Worm (Caenorhabditis elegans) whole organism, late embryonic: ENCODE measurements around the gene srh-5.

ENCODE experiments used
- C08G9.2 ChIP-seq: sonication (generic microtip); optimal IDR thresholded peaks from 2 replicates; lab custom pipeline; 2016; ENCODE audit warnings: mild to moderate bottlenecking, missing genetic modification characterization, moderate library complexity, missing compliant biosample characterization
- C38D4.7 ChIP-seq: fragments of 200-800 bp; sonication (Bioruptor generic); optimal IDR thresholded peaks from 2 replicates; lab custom pipeline; 2018; ENCODE audit warnings: mild to moderate bottlenecking, missing genetic modification characterization, moderate library complexity, missing compliant biosample characterization
- F13H6.1 ChIP-seq: sonication (generic microtip); optimal IDR thresholded peaks from 2 replicates; lab custom pipeline; 2016; ENCODE audit warnings: missing genetic modification characterization, missing compliant biosample characterization
- K02D7.2 ChIP-seq: sonication (generic microtip); optimal IDR thresholded peaks from 2 replicates; lab custom pipeline; 2017; ENCODE audit warnings: mild to moderate bottlenecking, missing genetic modification characterization, missing compliant biosample characterization
- T23F11.4 ChIP-seq: fragments of 200-800 bp; sonication (Bioruptor generic); optimal IDR thresholded peaks from 2 replicates; lab custom pipeline; 2018; ENCODE audit warnings: mild to moderate bottlenecking, missing genetic modification characterization, missing compliant biosample characterization
- ahr-1 ChIP-seq: sonication (generic microtip); optimal IDR thresholded peaks from 2 replicates; lab custom pipeline; 2016; ENCODE audit warnings: missing genetic modification characterization, missing compliant biosample characterization
- ceh-14 ChIP-seq: sonication (generic microtip); optimal IDR thresholded peaks from 2 replicates; lab custom pipeline; 2016; ENCODE audit warnings: missing genotype, missing genetic modification characterization, missing compliant biosample characterization
- ceh-18 ChIP-seq: sonication (generic microtip); optimal IDR thresholded peaks from 2 replicates; lab custom pipeline; 2016; ENCODE audit warnings: missing genetic modification characterization, missing compliant biosample characterization
- ceh-2 ChIP-seq: sonication (generic microtip); optimal IDR thresholded peaks from 2 replicates; lab custom pipeline; 2016; ENCODE audit warnings: missing genotype, missing genetic modification characterization, missing compliant biosample characterization
- ceh-22 ChIP-seq: sonication (generic microtip); optimal IDR thresholded peaks from 2 replicates; lab custom pipeline; 2017; ENCODE audit warnings: missing biosample characterization, missing genetic modification characterization
- ceh-24 ChIP-seq: sonication (generic microtip); optimal IDR thresholded peaks from 2 replicates; lab custom pipeline; 2016; ENCODE audit warnings: mild to moderate bottlenecking, missing genetic modification characterization, missing compliant biosample characterization
- ceh-30 ChIP-seq: fragments of 150-350 bp; optimal IDR thresholded peaks from 2 replicates; lab custom pipeline; 2014; ENCODE audit warnings: missing biosample characterization, missing genetic modification characterization
- ceh-31 ChIP-seq: sonication (generic microtip); optimal IDR thresholded peaks from 2 replicates; lab custom pipeline; 2016; ENCODE audit warnings: missing genetic modification characterization, missing compliant biosample characterization
- ceh-6 ChIP-seq: fragments of 200-800 bp; sonication (Bioruptor generic); optimal IDR thresholded peaks from 2 replicates; lab custom pipeline; 2018; ENCODE audit warnings: mild to moderate bottlenecking, missing genetic modification characterization, missing compliant biosample characterization
- dmd-4 ChIP-seq: sonication (generic microtip); optimal IDR thresholded peaks from 2 replicates; lab custom pipeline; 2016; ENCODE audit warnings: borderline replicate concordance, missing genetic modification characterization, missing compliant biosample characterization
- dve-1 ChIP-seq: sonication (generic microtip); optimal IDR thresholded peaks from 2 replicates; lab custom pipeline; 2017; ENCODE audit warnings: antibody characterized with exemption, mild to moderate bottlenecking, missing genetic modification characterization, missing compliant biosample characterization
- elt-2 ChIP-seq: sonication (generic microtip); optimal IDR thresholded peaks from 2 replicates; lab custom pipeline; 2016; ENCODE audit warnings: missing genetic modification reagents, missing genetic modification characterization, missing compliant biosample characterization
- elt-4 ChIP-seq: sonication (generic microtip); optimal IDR thresholded peaks from 2 replicates; lab custom pipeline; 2016; ENCODE audit warnings: missing genetic modification characterization, missing compliant biosample characterization
- fax-1 ChIP-seq: sonication (generic microtip); optimal IDR thresholded peaks from 2 replicates; lab custom pipeline; 2016; ENCODE audit warnings: missing genotype, missing genetic modification characterization, missing compliant biosample characterization
- fkh-6 ChIP-seq: sonication (generic microtip); optimal IDR thresholded peaks from 2 replicates; lab custom pipeline; 2016; ENCODE audit warnings: missing genetic modification characterization, missing compliant biosample characterization
- gmeb-2 ChIP-seq: sonication (generic microtip); optimal IDR thresholded peaks from 2 replicates; lab custom pipeline; 2016; ENCODE audit warnings: missing genetic modification characterization, inconsistent platforms, missing compliant biosample characterization
- hlh-15 ChIP-seq: sonication (generic microtip); optimal IDR thresholded peaks from 2 replicates; lab custom pipeline; 2016; ENCODE audit warnings: missing genetic modification characterization, missing compliant biosample characterization
- hlh-8 ChIP-seq: sonication (generic microtip); optimal IDR thresholded peaks from 2 replicates; lab custom pipeline; 2016; ENCODE audit warnings: missing genotype, missing genetic modification characterization, missing compliant biosample characterization
- lim-6 ChIP-seq: sonication (generic microtip); optimal IDR thresholded peaks from 2 replicates; lab custom pipeline; 2016; ENCODE audit warnings: missing genetic modification characterization, missing compliant biosample characterization
- mec-3 ChIP-seq: sonication (generic microtip); optimal IDR thresholded peaks from 2 replicates; lab custom pipeline; 2016; ENCODE audit warnings: borderline replicate concordance, missing genetic modification characterization, missing compliant biosample characterization
- nfya-1 ChIP-seq: sonication (generic microtip); optimal IDR thresholded peaks from 2 replicates; lab custom pipeline; 2017; ENCODE audit warnings: missing genetic modification characterization, mild to moderate bottlenecking, missing compliant biosample characterization, antibody characterized with exemption, moderate library complexity
- nhr-232 ChIP-seq: sonication (generic microtip); optimal IDR thresholded peaks from 2 replicates; lab custom pipeline; 2016; ENCODE audit warnings: missing genetic modification characterization, missing compliant biosample characterization
- odd-2 ChIP-seq: sonication (generic microtip); optimal IDR thresholded peaks from 2 replicates; lab custom pipeline; 2017; ENCODE audit warnings: antibody characterized with exemption, mild to moderate bottlenecking, missing genetic modification characterization, missing compliant biosample characterization
- pag-3 ChIP-seq: sonication (generic microtip); optimal IDR thresholded peaks from 2 replicates; lab custom pipeline; 2016; ENCODE audit warnings: missing compliant biosample characterization, missing genetic modification characterization, borderline replicate concordance
- pat-9 ChIP-seq: fragments of 200-800 bp; sonication (Bioruptor generic); optimal IDR thresholded peaks from 2 replicates; lab custom pipeline; 2018; ENCODE audit warnings: mild to moderate bottlenecking, missing genetic modification characterization, moderate library complexity, missing compliant biosample characterization
- pha-2 ChIP-seq: sonication (generic microtip); optimal IDR thresholded peaks from 2 replicates; lab custom pipeline; 2017; ENCODE audit warnings: mild to moderate bottlenecking, missing genetic modification characterization, missing compliant biosample characterization
- pha-4 ChIP-seq: fragments of 150-350 bp; optimal IDR thresholded peaks from 2 replicates; lab custom pipeline; 2018; ENCODE audit warnings: missing biosample characterization, missing genetic modification reagents, missing genetic modification characterization
- rnt-1 ChIP-seq: sonication (generic microtip); optimal IDR thresholded peaks from 2 replicates; lab custom pipeline; 2016; ENCODE audit warnings: missing genetic modification characterization, missing compliant biosample characterization
- sdc-2 ChIP-seq: sonication (generic microtip); optimal IDR thresholded peaks from 2 replicates; lab custom pipeline; 2016; ENCODE audit warnings: missing genotype, missing genetic modification characterization, missing compliant biosample characterization
- sox-2 ChIP-seq: fragments of 200-800 bp; sonication (Bioruptor generic); IDR thresholded peaks from 2 replicates; pipeline ENCODE4 v1.3.6; 2022; ENCODE audit warnings: missing genetic modification reagents, missing genetic modification characterization, missing compliant biosample characterization
- tbx-2 ChIP-seq: sonication (generic microtip); optimal IDR thresholded peaks from 2 replicates; lab custom pipeline; 2016; ENCODE audit warnings: missing genetic modification characterization, missing compliant biosample characterization
- ttx-3 ChIP-seq: sonication (generic microtip); optimal IDR thresholded peaks from 2 replicates; lab custom pipeline; 2016; ENCODE audit warnings: missing genetic modification reagents, missing genetic modification characterization, missing compliant biosample characterization
- unc-55 ChIP-seq: sonication (generic microtip); optimal IDR thresholded peaks from 2 replicates; lab custom pipeline; 2017; ENCODE audit warnings: missing biosample characterization, missing genetic modification reagents, missing genetic modification characterization
- zip-5 ChIP-seq: sonication (generic microtip); optimal IDR thresholded peaks from 2 replicates; lab custom pipeline; 2016; ENCODE audit warnings: missing genetic modification characterization, missing compliant biosample characterization

srh-5 gene

DNA sequence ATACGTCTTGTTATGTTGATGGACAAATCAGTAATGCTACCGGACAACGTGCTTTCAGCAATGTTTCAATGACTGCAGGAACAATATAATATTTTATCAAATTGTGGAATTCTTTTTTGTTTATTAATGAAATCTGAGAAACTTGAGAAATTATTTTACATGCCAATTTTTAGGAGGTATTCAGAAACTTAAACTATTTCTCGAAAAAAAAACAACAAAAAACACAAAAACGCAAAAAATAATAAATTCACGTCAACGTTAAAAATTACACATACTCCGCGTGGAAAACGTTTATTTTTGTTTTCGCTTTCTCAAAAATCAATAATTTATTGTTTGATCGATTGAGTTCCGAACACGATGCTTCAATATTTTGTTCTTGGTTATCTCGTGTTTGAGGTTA is 43.2 kb upstream of the srh-5 start, which contains the start of gene Y46H3D.1:
Y46H3D.1 (plus strand) TSS at position 301 of the 400 bp plus-strand sequence.
- TF ChIP-seq ahr-1 (no peak), unc-55 (no peak), zip-5 (tag; lab: Kevin White, UChicago) (no peak), nhr-232 (tag; lab: Kevin White, UChicago) (no peak), K02D7.2 (tag; lab: Kevin White, UChicago) (no peak), pha-2 (tag; lab: Kevin White, UChicago) (no peak), ceh-6 (GFP tag; lab: Kevin White, UChicago) (no peak), lim-6 (tag; lab: Kevin White, UChicago) (no peak), fkh-6 (no peak), pat-9 (tag; lab: Kevin White, UChicago) (no peak), tbx-2 (no peak), fax-1 (tag; lab: Kevin White, UChicago) (no peak), pag-3 (no peak), ceh-22 (no peak), C38D4.7 (GFP tag; lab: Kevin White, UChicago) (no peak), sox-2 (GFP tag; lab: Robert Waterston, UW) (no peak), hlh-8 (tag; lab: Kevin White, UChicago) (no peak)

DNA sequence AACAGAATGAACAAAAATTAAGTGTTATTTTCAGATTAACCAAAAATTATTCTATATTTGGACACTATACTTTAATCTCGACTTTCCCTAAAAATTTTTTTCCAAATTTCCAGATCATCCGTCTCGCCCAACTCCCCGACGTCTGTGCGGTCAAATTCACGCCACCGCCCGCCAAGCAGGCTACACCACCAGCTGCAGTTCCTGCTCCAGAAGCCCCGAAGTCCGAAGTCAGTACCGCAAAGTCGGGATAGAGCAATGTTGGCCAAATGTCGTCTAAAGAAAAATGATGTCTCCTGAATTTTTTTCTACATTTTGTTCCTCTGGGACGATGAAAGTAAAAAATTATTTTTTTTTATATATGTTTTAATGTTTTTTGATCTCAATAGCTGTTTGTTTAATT is 42.7 kb upstream of the srh-5 start:
- TF ChIP-seq dve-1 (no peak), pag-3 (no peak), sdc-2 (tag; lab: Kevin White, UChicago) (no peak), mec-3 (tag; lab: Kevin White, UChicago) (no peak), C08G9.2 (tag; lab: Kevin White, UChicago) (no peak), elt-4 (tag; lab: Kevin White, UChicago) (no peak), ceh-18 (no peak), dmd-4 (tag; lab: Kevin White, UChicago) (no peak), pat-9 (tag; lab: Kevin White, UChicago) (no peak), ttx-3 (tag; lab: Kevin White, UChicago) (no peak), pha-4 (no peak), T23F11.4 (GFP tag; lab: Kevin White, UChicago) (no peak), ceh-24 (tag; lab: Kevin White, UChicago) (no peak), odd-2 (no peak), K02D7.2 (tag; lab: Kevin White, UChicago) (no peak)

DNA sequence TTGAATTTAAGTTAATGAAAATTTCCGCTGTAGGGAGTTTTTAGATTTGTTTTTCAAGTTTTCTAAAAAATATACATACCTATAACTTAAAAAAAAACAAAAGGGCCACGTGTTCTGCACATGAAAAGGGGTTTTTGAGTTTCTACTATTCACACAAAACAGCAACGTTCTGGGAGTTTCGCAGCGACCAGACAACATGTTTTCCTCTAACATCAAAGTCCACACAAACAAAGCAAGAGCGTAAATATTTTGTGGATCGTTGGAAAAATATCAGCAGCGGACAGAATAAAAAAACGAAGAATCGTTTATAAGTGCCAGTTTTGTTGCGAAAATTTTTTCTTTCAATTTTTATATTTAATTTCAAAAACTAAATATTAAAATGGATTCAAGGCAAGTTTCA is 41.5 kb upstream of the srh-5 start, which contains the start of gene alh-2:
alh-2 (plus strand) TSS at position 284 of the 400 bp plus-strand sequence.
- TF ChIP-seq fkh-6 = no peak
- no peak for TF ChIP-seq K02D7.2 (tag; lab: Kevin White, UChicago)
- no peak for TF ChIP-seq pat-9 (tag; lab: Kevin White, UChicago)
- TF ChIP-seq unc-55 = no peak
- TF ChIP-seq fax-1 (tag; lab: Kevin White, UChicago) = no peak
- TF ChIP-seq gmeb-2 (tag; lab: Kevin White, UChicago) = no peak
- no peak for TF ChIP-seq ceh-31
- no peak for TF ChIP-seq ceh-14
- TF ChIP-seq tbx-2 = no peak
- no peak for TF ChIP-seq ceh-30
- no peak for TF ChIP-seq hlh-8 (tag; lab: Kevin White, UChicago)
- TF ChIP-seq, all 69 proteins: peak for 0

DNA sequence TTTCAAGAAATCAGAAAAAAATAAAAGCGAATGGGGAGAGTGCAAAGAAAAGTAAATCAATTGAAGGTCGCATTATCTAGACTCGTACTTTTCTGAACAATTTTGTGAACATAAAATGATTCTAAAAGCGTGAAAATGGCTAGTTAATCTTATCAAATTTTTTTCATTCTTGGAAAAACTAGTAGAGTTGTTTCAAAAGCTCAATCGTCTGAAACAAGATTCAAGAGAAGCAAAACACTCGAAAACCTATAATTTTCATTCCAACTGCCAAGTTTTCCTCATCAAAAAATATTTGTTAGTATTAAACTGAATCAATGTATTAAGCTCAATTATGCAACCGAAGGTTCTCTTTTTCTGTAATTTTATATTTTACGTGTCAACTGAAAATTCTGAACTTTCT is 37.4 kb upstream of the srh-5 start, which contains the start of gene irld-45:
irld-45 (plus strand) TSS at position 301 of the 400 bp plus-strand sequence.
- no peak for TF ChIP-seq ceh-22
- TF ChIP-seq pat-9 (tag; lab: Kevin White, UChicago) = no peak
- no peak for TF ChIP-seq K02D7.2 (tag; lab: Kevin White, UChicago)
- TF ChIP-seq, all 69 proteins: peak for 0

DNA sequence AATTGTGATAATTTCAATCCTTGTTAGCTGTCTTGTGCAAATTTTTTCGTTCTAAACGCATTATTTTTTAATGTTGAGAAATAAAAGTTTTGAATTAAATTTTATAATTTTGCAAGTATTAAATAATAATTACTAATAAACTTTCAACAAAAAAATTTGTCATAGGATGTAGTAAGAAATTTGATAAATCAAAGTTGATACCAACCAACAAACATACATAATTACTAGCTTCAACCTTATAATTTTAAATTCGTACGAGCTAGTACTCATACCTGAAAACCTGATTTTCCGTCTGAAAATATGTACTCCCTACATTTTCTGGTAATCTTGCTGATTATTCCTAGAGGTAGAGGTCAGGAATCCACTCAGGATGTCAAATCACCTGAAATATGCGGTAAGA is 34.4 kb upstream of the srh-5 start, which contains the start of gene irld-44:
irld-44 (plus strand) TSS at position 301 of the 400 bp plus-strand sequence.
- TF ChIP-seq rnt-1 (tag; lab: Kevin White, UChicago) (no peak), C08G9.2 (tag; lab: Kevin White, UChicago) (no peak), ceh-2 (tag; lab: Kevin White, UChicago) (no peak), hlh-8 (tag; lab: Kevin White, UChicago) (no peak), hlh-15 (no peak), F13H6.1 (no peak), nfya-1 (no peak), ceh-18 (no peak), zip-5 (tag; lab: Kevin White, UChicago) (no peak), elt-2 (tag; lab: Kevin White, UChicago) (no peak), nhr-232 (tag; lab: Kevin White, UChicago) (no peak), sdc-2 (tag; lab: Kevin White, UChicago) (no peak), mec-3 (tag; lab: Kevin White, UChicago) (no peak)
